Fruit fly (Drosophila melanogaster) whole organism, embryonic: ENCODE results near the gene Ald2.

Source experiments
- Abd-B ChIP-seq: fragments of 200-800 bp; sonication (Bioruptor generic); optimal IDR thresholded peaks from 2 replicates; lab custom pipeline; 2018; ENCODE audit warnings: missing biosample characterization, mild to moderate bottlenecking, missing genetic modification characterization, moderate library complexity
- Adf1 ChIP-seq: fragments of 200-800 bp; sonication (Bioruptor generic); IDR thresholded peaks from 2 replicates; pipeline ENCODE4 v1.3.6; 2022; ENCODE audit warnings: missing biosample characterization, missing genetic modification characterization
- CG1024 ChIP-seq: fragments of 200-800 bp; sonication (Bioruptor generic); IDR thresholded peaks from 2 replicates; pipeline ENCODE4 v1.3.6; 2022; ENCODE audit warnings: missing biosample characterization, missing genetic modification characterization
- CG11504 ChIP-seq: fragments of 200-800 bp; sonication (Bioruptor generic); optimal IDR thresholded peaks from 3 replicates; lab custom pipeline; 2019; ENCODE audit warnings: missing biosample characterization, mild to moderate bottlenecking, missing genetic modification characterization, moderate library complexity
- CG13123 ChIP-seq: fragments of 200-800 bp; sonication (Bioruptor generic); optimal IDR thresholded peaks from 2 replicates; lab custom pipeline; 2016; ENCODE audit warnings: missing biosample characterization, missing genetic modification characterization
- CG14965 ChIP-seq: fragments of 200-800 bp; sonication (Bioruptor generic); optimal IDR thresholded peaks from 2 replicates; lab custom pipeline; 2016; ENCODE audit warnings: missing biosample characterization, missing genetic modification characterization, borderline replicate concordance
- CG15269 ChIP-seq: fragments of 200-800 bp; sonication (Bioruptor generic); optimal IDR thresholded peaks from 2 replicates; lab custom pipeline; 2018; ENCODE audit warnings: missing biosample characterization, mild to moderate bottlenecking, missing genetic modification characterization, moderate library complexity
- CG18262 ChIP-seq: fragments of 200-800 bp; optimal IDR thresholded peaks from 3 replicates; lab custom pipeline; 2019; ENCODE audit warnings: missing biosample characterization, mild to moderate bottlenecking, missing genetic modification characterization, moderate library complexity
- CG2120 ChIP-seq: fragments of 200-800 bp; sonication (Bioruptor generic); optimal IDR thresholded peaks from 3 replicates; lab custom pipeline; 2016; ENCODE audit warnings: missing biosample characterization, missing genetic modification characterization
- CG34422 ChIP-seq: fragments of 200-800 bp; sonication (Bioruptor generic); IDR thresholded peaks from 3 replicates; pipeline ENCODE4 v1.3.6; 2022; ENCODE audit warnings: missing biosample characterization, missing genetic modification characterization
- CG4424 ChIP-seq: fragments of 200-800 bp; sonication (Bioruptor generic); optimal IDR thresholded peaks from 3 replicates; lab custom pipeline; 2016; ENCODE audit warnings: missing biosample characterization, missing genetic modification characterization
- CG8290 ChIP-seq, 3 experiments: fragments of 200-800 bp; sonication (Bioruptor generic); optimal IDR thresholded peaks; 2 replicates each; lab custom pipeline; 2016 to 2019; ENCODE audit warnings: missing biosample characterization in 3 of 3, missing genetic modification characterization in 3 of 3, mild to moderate bottlenecking in 2 of 3, moderate library complexity in 1 of 3
- CG9609 ChIP-seq: fragments of 200-800 bp; sonication (Bioruptor generic); optimal IDR thresholded peaks from 3 replicates; lab custom pipeline; 2016; ENCODE audit warnings: missing biosample characterization, missing genetic modification characterization
- CoRest ChIP-seq: fragments of 200-800 bp; sonication (Bioruptor generic); optimal IDR thresholded peaks from 3 replicates; lab custom pipeline; 2018; ENCODE audit warnings: missing biosample characterization, mild to moderate bottlenecking, missing genetic modification characterization, moderate library complexity
- Dek ChIP-seq: fragments of 200-800 bp; sonication (Bioruptor generic); optimal IDR thresholded peaks from 3 replicates; lab custom pipeline; 2019; ENCODE audit warnings: missing biosample characterization, mild to moderate bottlenecking, missing genetic modification characterization, moderate library complexity
- E2f1 ChIP-seq: fragments of 200-800 bp; sonication (Bioruptor generic); IDR thresholded peaks from 2 replicates; pipeline ENCODE4 v1.3.6; 2022; ENCODE audit warnings: missing biosample characterization, missing genetic modification characterization
- ERR ChIP-seq: fragments of 200-800 bp; sonication (Bioruptor generic); optimal IDR thresholded peaks from 2 replicates; lab custom pipeline; 2016; ENCODE audit warnings: missing biosample characterization, missing genetic modification characterization
- Fer3 ChIP-seq: fragments of 200-800 bp; sonication (Bioruptor generic); optimal IDR thresholded peaks from 2 replicates; lab custom pipeline; 2018; ENCODE audit warnings: missing biosample characterization, mild to moderate bottlenecking, missing genetic modification characterization, moderate library complexity
- H15 ChIP-seq: fragments of 200-800 bp; sonication (Bioruptor generic); IDR thresholded peaks from 3 replicates; pipeline ENCODE4 v1.3.6; 2022; ENCODE audit warnings: missing biosample characterization, missing genetic modification characterization
- HHEX ChIP-seq: fragments of 200-800 bp; sonication (Bioruptor generic); optimal IDR thresholded peaks from 3 replicates; lab custom pipeline; 2017; ENCODE audit warnings: missing biosample characterization, mild to moderate bottlenecking, missing genetic modification characterization, missing genetic modification reagents
- Mad ChIP-seq: fragments of 200-800 bp; sonication (Bioruptor generic); optimal IDR thresholded peaks from 2 replicates; lab custom pipeline; 2016; ENCODE audit warnings: missing biosample characterization, missing genetic modification characterization
- PHDP ChIP-seq: fragments of 200-800 bp; sonication (Bioruptor generic); optimal IDR thresholded peaks from 3 replicates; lab custom pipeline; 2018; ENCODE audit warnings: missing biosample characterization, mild to moderate bottlenecking, missing genetic modification characterization, moderate library complexity
- Ssrp ChIP-seq: fragments of 200-800 bp; sonication (Bioruptor generic); optimal IDR thresholded peaks from 2 replicates; lab custom pipeline; 2018; ENCODE audit warnings: missing biosample characterization, mild to moderate bottlenecking, missing genetic modification characterization, moderate library complexity
- az2 ChIP-seq: fragments of 200-800 bp; sonication (Bioruptor generic); optimal IDR thresholded peaks from 3 replicates; lab custom pipeline; 2016; ENCODE audit warnings: missing biosample characterization, missing genetic modification characterization
- bab2 ChIP-seq: fragments of 200-800 bp; sonication (Bioruptor generic); optimal IDR thresholded peaks from 2 replicates; lab custom pipeline; 2016; ENCODE audit warnings: missing biosample characterization, missing genetic modification characterization
- chif ChIP-seq, 2 experiments: fragments of 200-800 bp; sonication (Bioruptor generic); optimal IDR thresholded peaks; 3 replicates each; lab custom pipeline; 2016; ENCODE audit warnings: missing biosample characterization in 2 of 2, missing genetic modification characterization in 2 of 2
- corto ChIP-seq: fragments of 200-800 bp; sonication (Bioruptor generic); optimal IDR thresholded peaks from 2 replicates; lab custom pipeline; 2016; ENCODE audit warnings: missing biosample characterization, mild to moderate bottlenecking, missing genetic modification characterization, moderate library complexity
- crc ChIP-seq: fragments of 200-800 bp; sonication (Bioruptor generic); optimal IDR thresholded peaks from 2 replicates; lab custom pipeline; 2016; ENCODE audit warnings: missing biosample characterization, missing genetic modification characterization
- crp ChIP-seq, 2 experiments: fragments of 200-800 bp; sonication (Bioruptor generic); optimal IDR thresholded peaks; 2 replicates in 1 of 2; 3 replicates in 1 of 2; lab custom pipeline; 2017; ENCODE audit warnings: missing biosample characterization in 2 of 2, missing genetic modification characterization in 2 of 2, mild to moderate bottlenecking in 1 of 2, moderate library complexity in 1 of 2
- da ChIP-seq: fragments of 200-800 bp; sonication (Bioruptor generic); optimal IDR thresholded peaks from 2 replicates; lab custom pipeline; 2016; ENCODE audit warnings: missing biosample characterization, missing genetic modification characterization
- dm ChIP-seq: fragments of 200-800 bp; sonication (Bioruptor generic); optimal IDR thresholded peaks from 3 replicates; lab custom pipeline; 2016; ENCODE audit warnings: missing biosample characterization, missing genetic modification characterization
- dpn ChIP-seq, 2 experiments: fragments of 200-800 bp; sonication (Bioruptor generic); optimal IDR thresholded peaks; 3 replicates each; lab custom pipeline; 2016; ENCODE audit warnings: missing biosample characterization in 2 of 2, missing genetic modification characterization in 2 of 2
- eve ChIP-seq, 2 experiments: fragments of >200 bp; optimal IDR thresholded peaks; 2 replicates each; lab custom pipeline; 2017; ENCODE audit warnings: missing biosample characterization in 2 of 2, missing genetic modification characterization in 2 of 2
- eyg ChIP-seq: fragments of 200-800 bp; sonication (Bioruptor generic); optimal IDR thresholded peaks from 3 replicates; lab custom pipeline; 2016; ENCODE audit warnings: missing biosample characterization, missing genetic modification characterization
- gem ChIP-seq: fragments of 200-800 bp; sonication (Bioruptor generic); optimal IDR thresholded peaks from 2 replicates; lab custom pipeline; 2019; ENCODE audit warnings: missing biosample characterization, mild to moderate bottlenecking, missing genetic modification characterization, moderate library complexity
- ind ChIP-seq: fragments of 200-800 bp; sonication (Bioruptor generic); optimal IDR thresholded peaks from 3 replicates; lab custom pipeline; 2016; ENCODE audit warnings: missing biosample characterization, missing genetic modification characterization
- jumu ChIP-seq: fragments of 200-800 bp; sonication (Bioruptor generic); optimal IDR thresholded peaks from 3 replicates; lab custom pipeline; 2016; ENCODE audit warnings: missing biosample characterization, missing genetic modification characterization
- ken ChIP-seq: fragments of 200-800 bp; sonication (Bioruptor generic); IDR thresholded peaks from 3 replicates; pipeline ENCODE4 v1.3.6; 2022; ENCODE audit warnings: missing biosample characterization, missing genetic modification characterization
- klu ChIP-seq: fragments of 200-800 bp; sonication (Bioruptor generic); IDR thresholded peaks from 2 replicates; pipeline ENCODE4 v1.3.6; 2022; ENCODE audit warnings: missing biosample characterization, missing genetic modification characterization
- lab ChIP-seq: fragments of 200-800 bp; sonication (Bioruptor generic); optimal IDR thresholded peaks from 3 replicates; lab custom pipeline; 2017; ENCODE audit warnings: missing biosample characterization, missing genetic modification characterization, mild to moderate bottlenecking, moderate library complexity, missing genetic modification reagents
- lmd ChIP-seq: fragments of 200-800 bp; sonication (Bioruptor generic); IDR thresholded peaks from 2 replicates; pipeline ENCODE4 v1.3.6; 2022; ENCODE audit warnings: missing biosample characterization, missing genetic modification characterization
- pnt ChIP-seq: fragments of 200-800 bp; sonication (Bioruptor generic); optimal IDR thresholded peaks from 3 replicates; lab custom pipeline; 2016; ENCODE audit warnings: missing biosample characterization, missing genetic modification characterization
- pros ChIP-seq: fragments of 200-800 bp; sonication (Bioruptor generic); optimal IDR thresholded peaks from 3 replicates; lab custom pipeline; 2019; ENCODE audit warnings: missing biosample characterization, mild to moderate bottlenecking, missing genetic modification characterization, moderate library complexity
- run ChIP-seq: fragments of 200-800 bp; sonication (Bioruptor generic); optimal IDR thresholded peaks from 3 replicates; lab custom pipeline; 2018; ENCODE audit warnings: missing biosample characterization, mild to moderate bottlenecking, missing genetic modification characterization
- scrt ChIP-seq: fragments of 200-800 bp; sonication (Bioruptor generic); optimal IDR thresholded peaks from 2 replicates; lab custom pipeline; 2018; ENCODE audit warnings: missing biosample characterization, mild to moderate bottlenecking, missing genetic modification characterization, moderate library complexity
- sens-2 ChIP-seq: fragments of 200-800 bp; sonication (Bioruptor generic); IDR thresholded peaks from 2 replicates; pipeline ENCODE4 v1.3.6; 2022; ENCODE audit warnings: missing biosample characterization, missing genetic modification characterization
- slp2 ChIP-seq: fragments of 200-800 bp; sonication (Bioruptor generic); optimal IDR thresholded peaks from 2 replicates; lab custom pipeline; 2016; ENCODE audit warnings: missing biosample characterization, missing genetic modification characterization
- tin ChIP-seq: fragments of 200-800 bp; sonication (Bioruptor generic); optimal IDR thresholded peaks from 3 replicates; lab custom pipeline; 2016; ENCODE audit warnings: missing biosample characterization, missing genetic modification characterization
- trem ChIP-seq: fragments of 200-800 bp; optimal IDR thresholded peaks from 3 replicates; lab custom pipeline; 2019; ENCODE audit warnings: missing biosample characterization, mild to moderate bottlenecking, missing genetic modification characterization, moderate library complexity
- zfh2 ChIP-seq: fragments of 200-800 bp; sonication (Bioruptor generic); optimal IDR thresholded peaks from 2 replicates; lab custom pipeline; 2016; ENCODE audit warnings: missing biosample characterization, missing genetic modification characterization

The Ald2 gene

dm6 chr3R:26436540-26436939, 22.7 kb downstream of the Ald2 start (continued):
- TF ChIP-seq sens-2 (peak; percentile 68; the same call in 1 of the 2 replicates), E2f1 (0 out of 2 replicates have a peak, but pooled peaks have one; percentile 11), eve (GFP tag; optimal IDR thresholded peaks at IDR 0.05; lab: Kevin White, UChicago) (peak in 1 of 2 experiments; percentile 78), CG11504 (tag; lab: Kevin White, UChicago) (peak; percentile 71), CG1024 (GFP tag; lab: Robert Waterston, UW) (peak; percentile 39; the same call in 1 of the 2 replicates), Abd-B (no peak), chif (GFP tag; optimal IDR thresholded peaks at IDR 0.05; lab: Kevin White, UChicago) (peak; percentile 44 to 47), tin (GFP tag; lab: Kevin White, UChicago) (peak; percentile 0), PHDP (tag; lab: Kevin White, UChicago) (peak; percentile 45), H15 (GFP tag; lab: Robert Waterston, UW) (peak; percentile 48; the same call in 1 of the 3 replicates), crp (GFP tag; optimal IDR thresholded peaks at IDR 0.05; lab: Kevin White, UChicago) (no peak), eyg (no peak), da (peak; percentile 8), jumu (GFP tag; lab: Kevin White, UChicago) (peak; percentile 5), CG18262 (peak; percentile 39), trem (tag; lab: Kevin White, UChicago) (peak; percentile 5), pros (GFP tag; lab: Kevin White, UChicago) (no peak), scrt (no peak), lmd (GFP tag; lab: Robert Waterston, UW) (peak; percentile 52), CG14965 (no peak), CG13123 (no peak), CG34422 (GFP tag; lab: Robert Waterston, UW) (peak; percentile 47; the same call in 1 of the 3 replicates), Mad (GFP tag; lab: Kevin White, UChicago) (no peak), ken (GFP tag; lab: Robert Waterston, UW) (peak; percentile 44; the same call in 1 of the 3 replicates), run (tag; lab: Kevin White, UChicago) (no peak), pnt (GFP tag; lab: Kevin White, UChicago) (peak; percentile 29), gem (tag; lab: Kevin White, UChicago) (peak; percentile 70), CG15269 (tag; lab: Kevin White, UChicago) (peak; percentile 37), CG8290 (GFP tag; optimal IDR thresholded peaks at IDR 0.05; lab: Kevin White, UChicago) (no peak), CG8290 (tag; optimal IDR thresholded peaks at IDR 0.05; lab: Kevin White, UChicago) (peak in 1 of 2 experiments; percentile 70), crc (GFP tag; lab: Kevin White, UChicago) (no peak), Dek (tag; lab: Kevin White, UChicago) (no peak), klu (GFP tag; lab: Robert Waterston, UW) (no peak), slp2 (GFP tag; lab: Kevin White, UChicago) (peak; percentile 41), CG2120 (GFP tag; lab: Kevin White, UChicago) (peak; percentile 20), Adf1 (no peak), Fer3 (tag; lab: Kevin White, UChicago) (peak; percentile 38), corto (GFP tag; lab: Kevin White, UChicago) (no peak), dpn (GFP tag; optimal IDR thresholded peaks at IDR 0.05; lab: Kevin White, UChicago) (peak; percentile 42 to 53), Ssrp (tag; lab: Kevin White, UChicago) (peak; percentile 35), CG4424 (peak; percentile 39), bab2 (GFP tag; lab: Kevin White, UChicago) (peak; percentile 48), dm (GFP tag; lab: Kevin White, UChicago) (no peak), ind (GFP tag; lab: Kevin White, UChicago) (peak; percentile 50), CoRest (peak; percentile 37), zfh2 (GFP tag; lab: Kevin White, UChicago) (no peak), HHEX (GFP tag; lab: Kevin White, UChicago) (peak; percentile 2), lab (GFP tag; lab: Kevin White, UChicago) (peak; percentile 20), az2 (GFP tag; lab: Kevin White, UChicago) (peak; percentile 46), ERR (GFP tag; lab: Kevin White, UChicago) (no peak), CG9609 (GFP tag; lab: Kevin White, UChicago) (peak; percentile 28)
